Fruit fly (Drosophila melanogaster) whole organism, pupa: ENCODE measurements around the gene CG3071.

ENCODE experiments used
- CG10348 ChIP-seq: fragments of 200-800 bp; sonication (Bioruptor generic); IDR thresholded peaks from 2 replicates; pipeline ENCODE4 v1.3.6; 2022; ENCODE audit warnings: missing biosample characterization, missing genetic modification characterization
- CG12605 ChIP-seq: fragments of 200-800 bp; sonication (Bioruptor generic); IDR thresholded peaks from 2 replicates; pipeline ENCODE4 v1.3.6; 2022; ENCODE audit warnings: missing biosample characterization, missing genetic modification characterization
- CG13204 ChIP-seq: fragments of 200-800 bp; sonication (Bioruptor generic); optimal IDR thresholded peaks from 2 replicates; lab custom pipeline; 2018; ENCODE audit warnings: missing biosample characterization, mild to moderate bottlenecking, missing genetic modification characterization, moderate library complexity
- CG14655 ChIP-seq: fragments of 200-800 bp; sonication (Bioruptor generic); optimal IDR thresholded peaks from 3 replicates; lab custom pipeline; 2017; ENCODE audit warnings: mild to moderate bottlenecking, missing biosample characterization, missing genetic modification reagents, missing genetic modification characterization
- CG32121 ChIP-seq: fragments of 200-800 bp; sonication (Bioruptor generic); IDR thresholded peaks from 2 replicates; pipeline ENCODE4 v1.3.6; 2022; ENCODE audit warnings: missing biosample characterization, missing genetic modification characterization
- CG34367 ChIP-seq: fragments of 200-800 bp; sonication (Bioruptor generic); optimal IDR thresholded peaks from 2 replicates; lab custom pipeline; 2018; ENCODE audit warnings: missing biosample characterization, mild to moderate bottlenecking, missing genetic modification characterization
- CG8159 ChIP-seq: fragments of 200-800 bp; sonication (Bioruptor generic); optimal IDR thresholded peaks from 3 replicates; lab custom pipeline; 2018; ENCODE audit warnings: missing biosample characterization, mild to moderate bottlenecking, missing genetic modification characterization, moderate library complexity
- CG9948 ChIP-seq: fragments of 200-800 bp; sonication (Bioruptor generic); optimal IDR thresholded peaks from 2 replicates; lab custom pipeline; 2018; ENCODE audit warnings: missing biosample characterization, mild to moderate bottlenecking, missing genetic modification characterization, moderate library complexity
- D1 ChIP-seq: fragments of 200-800 bp; sonication (Bioruptor generic); optimal IDR thresholded peaks from 2 replicates; lab custom pipeline; 2018; ENCODE audit warnings: missing biosample characterization, mild to moderate bottlenecking, missing genetic modification characterization, moderate library complexity
- Pif1B ChIP-seq: fragments of 200-800 bp; sonication (Bioruptor generic); optimal IDR thresholded peaks from 3 replicates; lab custom pipeline; 2016; ENCODE audit warnings: missing biosample characterization, missing genetic modification characterization
- Snoo ChIP-seq: fragments of 200-800 bp; sonication (Bioruptor generic); optimal IDR thresholded peaks from 3 replicates; lab custom pipeline; 2017; ENCODE audit warnings: missing biosample characterization, mild to moderate bottlenecking, missing genetic modification characterization, inconsistent platforms
- gl ChIP-seq: fragments of 200-800 bp; sonication (Bioruptor generic); optimal IDR thresholded peaks from 2 replicates; lab custom pipeline; 2018; ENCODE audit warnings: missing biosample characterization, mild to moderate bottlenecking, missing genetic modification characterization

- TF ChIP-seq D1 (tag; lab: Kevin White, UChicago), result no peak
- TF ChIP-seq CG9948, result no peak
- no peak for TF ChIP-seq CG8159
- TF ChIP-seq CG13204, result no peak
- TF ChIP-seq CG34367 (tag; lab: Kevin White, UChicago), result no peak
- no peak for TF ChIP-seq CG10348 (GFP tag; lab: Robert Waterston, UW)
- TF ChIP-seq CG12605 (GFP tag; lab: Robert Waterston, UW), result no peak
- no peak for TF ChIP-seq Pif1B (GFP tag; lab: Kevin White, UChicago)
- TF ChIP-seq CG32121, result no peak
- TF ChIP-seq CG14655 (GFP tag; lab: Kevin White, UChicago), result no peak
- no peak for TF ChIP-seq Snoo (tag; lab: Kevin White, UChicago)
- no peak for TF ChIP-seq gl (tag; lab: Kevin White, UChicago)
These were observed 44.2 kb upstream of the CG3071 start for dm6 chrX:2218455-2218854.
